Worm (Caenorhabditis elegans) whole organism, young adult: Measurements from ENCODE around the gene tric-1B.2.

Experiments used
- C06A6.2 ChIP-seq: fragments of 200-800 bp; sonication (Bioruptor generic); conservative IDR thresholded peaks from 2 replicates; pipeline ENCODE4 v1.3.6; 2022; ENCODE audit warnings: missing genetic modification characterization, missing compliant biosample characterization
- F49E8.2 ChIP-seq: sonication (generic microtip); optimal IDR thresholded peaks from 3 replicates; lab custom pipeline; 2017; ENCODE audit warnings: missing genetic modification characterization, mild to moderate bottlenecking, missing compliant biosample characterization, antibody characterized with exemption, moderate library complexity; ENCODE audit not compliant: insufficient read depth
- F57C9.4 ChIP-seq: sonication (generic microtip); optimal IDR thresholded peaks from 2 replicates; lab custom pipeline; 2017; ENCODE audit warnings: mild to moderate bottlenecking, missing genetic modification characterization, missing compliant biosample characterization
- K11D2.4 ChIP-seq: fragments of 200-800 bp; sonication (Bioruptor generic); IDR thresholded peaks from 2 replicates; pipeline ENCODE4 v1.3.6; 2022; ENCODE audit warnings: missing genetic modification reagents, missing genetic modification characterization, missing compliant biosample characterization
- Y56A3A.18 ChIP-seq: fragments of 200-800 bp; sonication (Bioruptor generic); IDR thresholded peaks from 2 replicates; pipeline ENCODE4 v1.3.6; 2022; ENCODE audit warnings: missing genetic modification reagents, missing genetic modification characterization, missing compliant biosample characterization
- Y95B8A.8 ChIP-seq: fragments of 200-800 bp; sonication (Bioruptor generic); IDR thresholded peaks from 2 replicates; pipeline ENCODE4 v1.3.6; 2022; ENCODE audit warnings: missing genetic modification reagents, missing genetic modification characterization, missing compliant biosample characterization
- akir-1 ChIP-seq: fragments of 200-800 bp; sonication (Bioruptor generic); optimal IDR thresholded peaks from 2 replicates; lab custom pipeline; 2018; ENCODE audit warnings: mild to moderate bottlenecking, missing genetic modification characterization, moderate library complexity, missing compliant biosample characterization
- atf-7 ChIP-seq: sonication (generic microtip); optimal IDR thresholded peaks from 2 replicates; lab custom pipeline; 2017; ENCODE audit warnings: mild to moderate bottlenecking, missing genetic modification characterization, missing compliant biosample characterization
- attf-6 ChIP-seq: fragments of 200-800 bp; sonication (Bioruptor generic); IDR thresholded peaks from 2 replicates; pipeline ENCODE4 v1.3.6; 2022; ENCODE audit warnings: missing genetic modification reagents, missing genetic modification characterization, missing compliant biosample characterization
- bed-2 ChIP-seq: fragments of 200-800 bp; sonication (Bioruptor generic); IDR thresholded peaks from 2 replicates; pipeline ENCODE4 v1.3.6; 2022; ENCODE audit warnings: missing genetic modification reagents, missing genetic modification characterization, missing compliant biosample characterization
- cebp-1 ChIP-seq, 2 experiments: fragments of 200-800 bp in 1 of 2; sonication (Bioruptor generic) in 1 of 2; sonication (generic microtip) in 1 of 2; IDR thresholded peaks in 1 of 2; optimal IDR thresholded peaks in 1 of 2; 2 replicates each; pipeline versions ENCODE4 v1.3.6 to Lab custom; 2017 to 2022; ENCODE audit warnings: missing compliant biosample characterization in 2 of 2, missing genetic modification characterization in 2 of 2, mild to moderate bottlenecking in 1 of 2, missing genetic modification reagents in 1 of 2, moderate library complexity in 1 of 2
- ceh-91 ChIP-seq: fragments of 200-800 bp; sonication (Bioruptor generic); IDR thresholded peaks from 2 replicates; pipeline ENCODE4 v1.3.6; 2022; ENCODE audit warnings: missing genetic modification reagents, missing genetic modification characterization, missing compliant biosample characterization
- chd-7 ChIP-seq: sonication (generic microtip); optimal IDR thresholded peaks from 2 replicates; lab custom pipeline; 2016; ENCODE audit warnings: mild to moderate bottlenecking, missing genetic modification characterization, moderate library complexity, missing compliant biosample characterization
- dpff-1 ChIP-seq: sonication (generic microtip); optimal IDR thresholded peaks from 2 replicates; lab custom pipeline; 2017; ENCODE audit warnings: mild to moderate bottlenecking, missing genetic modification characterization, missing compliant biosample characterization
- efl-1 ChIP-seq: fragments of 150-350 bp; optimal IDR thresholded peaks from 2 replicates; lab custom pipeline; 2014; ENCODE audit warnings: missing biosample characterization, missing genetic modification reagents, missing genetic modification characterization
- egrh-3 ChIP-seq: fragments of 200-800 bp; sonication (Bioruptor generic); IDR thresholded peaks from 2 replicates; pipeline ENCODE4 v1.3.6; 2022; ENCODE audit warnings: missing genetic modification reagents, missing genetic modification characterization, missing compliant biosample characterization
- fkh-3 ChIP-seq: sonication (generic microtip); optimal IDR thresholded peaks from 2 replicates; lab custom pipeline; 2016; ENCODE audit warnings: mild to moderate bottlenecking, missing genetic modification characterization, missing compliant biosample characterization
- him-1 ChIP-seq: sonication (generic microtip); optimal IDR thresholded peaks from 2 replicates; lab custom pipeline; 2016; ENCODE audit warnings: missing genotype, missing genetic modification reagents, missing genetic modification characterization, missing compliant biosample characterization
- hlh-26 ChIP-seq: fragments of 200-800 bp; sonication (Bioruptor generic); conservative IDR thresholded peaks from 2 replicates; pipeline ENCODE4 v1.3.6; 2022; ENCODE audit warnings: missing genetic modification reagents, missing genetic modification characterization, missing compliant biosample characterization
- lag-1 ChIP-seq: fragments of 200-800 bp; sonication (Bioruptor generic); IDR thresholded peaks from 2 replicates; pipeline ENCODE4 v1.3.6; 2022; ENCODE audit warnings: missing genetic modification reagents, missing genetic modification characterization, missing compliant biosample characterization
- let-607 ChIP-seq, 2 experiments: fragments of 200-800 bp in 1 of 2; sonication (Bioruptor generic) in 1 of 2; sonication (generic microtip) in 1 of 2; optimal IDR thresholded peaks; 2 replicates each; lab custom pipeline; 2016 to 2018; ENCODE audit warnings: mild to moderate bottlenecking in 2 of 2, missing compliant biosample characterization in 2 of 2, missing genetic modification characterization in 2 of 2, moderate library complexity in 2 of 2, missing genotype in 1 of 2
- lin-26 ChIP-seq: fragments of 200-800 bp; sonication (Bioruptor generic); IDR thresholded peaks from 2 replicates; pipeline ENCODE4 v1.3.6; 2022; ENCODE audit warnings: missing genetic modification reagents, missing genetic modification characterization, missing compliant biosample characterization
- madf-6 ChIP-seq: fragments of 200-800 bp; sonication (Bioruptor generic); IDR thresholded peaks from 2 replicates; pipeline ENCODE4 v1.3.6; 2022; ENCODE audit warnings: missing genetic modification reagents, missing genetic modification characterization, missing compliant biosample characterization
- nfyb-1 ChIP-seq: fragments of 200-800 bp; sonication (Bioruptor generic); IDR thresholded peaks from 2 replicates; pipeline ENCODE4 v1.3.6; 2022; ENCODE audit warnings: missing genetic modification reagents, missing genetic modification characterization, missing compliant biosample characterization
- nhr-27 ChIP-seq: fragments of 200-800 bp; sonication (Bioruptor generic); optimal IDR thresholded peaks from 2 replicates; lab custom pipeline; 2018; ENCODE audit warnings: mild to moderate bottlenecking, missing genetic modification characterization, moderate library complexity, missing compliant biosample characterization
- repo-1 ChIP-seq: sonication (generic microtip); optimal IDR thresholded peaks from 2 replicates; lab custom pipeline; 2017; ENCODE audit warnings: mild to moderate bottlenecking, missing genetic modification characterization, missing compliant biosample characterization
- snpc-4 ChIP-seq, 5 experiments: fragments of 150-350 bp in 1 of 5; sonication (generic microtip) in 4 of 5; optimal IDR thresholded peaks; 2 replicates each; lab custom pipeline; 2014 to 2018; ENCODE audit warnings: missing genetic modification characterization in 5 of 5, missing biosample characterization in 3 of 5, antibody characterized with exemption in 2 of 5, mild to moderate bottlenecking in 2 of 5, missing compliant biosample characterization in 2 of 5, missing genotype in 2 of 5, moderate library complexity in 2 of 5, missing genetic modification reagents in 1 of 5
- ztf-28 ChIP-seq: fragments of 200-800 bp; sonication (Bioruptor generic); IDR thresholded peaks from 2 replicates; pipeline ENCODE4 v1.3.6; 2022; ENCODE audit warnings: missing genetic modification reagents, missing genetic modification characterization, missing compliant biosample characterization
- ztf-3 ChIP-seq: fragments of 200-800 bp; sonication (Bioruptor generic); optimal IDR thresholded peaks from 2 replicates; lab custom pipeline; 2018; ENCODE audit warnings: mild to moderate bottlenecking, missing genetic modification characterization, missing compliant biosample characterization

tric-1B.2 gene

ce11 chrII:12242551-12242950 is 36.6 kb downstream of the tric-1B.2 start, which contains the start of gene Y57A10A.24:
TSS of gene Y57A10A.24 (plus strand) at chrII:12242946.
- TF ChIP-seq nhr-27 (tag; lab: Kevin White, UChicago) (peak; percentile 4), hlh-26 (GFP tag; lab: Robert Waterston, UW) (no peak), Y56A3A.18 (no peak), Y95B8A.8 (GFP tag; lab: Robert Waterston, UW) (no peak), egrh-3 (GFP tag; lab: Robert Waterston, UW) (peak; percentile 36; the same call in 1 of the 2 replicates), nfyb-1 (GFP tag; lab: Robert Waterston, UW) (no peak), cebp-1 (GFP tag; IDR thresholded peaks at IDR 0.05; lab: Robert Waterston, UW) (no peak), cebp-1 (tag; optimal IDR thresholded peaks at IDR 0.05; lab: Kevin White, UChicago) (no peak)

ce11 chrII:12241792-12242191 is 37.4 kb downstream of the tric-1B.2 start:
- TF ChIP-seq snpc-4 (GFP tag; optimal IDR thresholded peaks at IDR 0.05; lab: Kevin White, UChicago) = no peak
- no peak for TF ChIP-seq snpc-4 (tag; optimal IDR thresholded peaks at IDR 0.05; lab: Kevin White, UChicago)
- TF ChIP-seq nfyb-1 (GFP tag; lab: Robert Waterston, UW) = no peak
- TF ChIP-seq K11D2.4 (GFP tag; lab: Robert Waterston, UW) = no peak
- no peak for TF ChIP-seq F57C9.4 (tag; lab: Kevin White, UChicago)
- no peak for TF ChIP-seq lag-1
- TF ChIP-seq efl-1 (GFP tag; lab: Kevin White, UChicago) = no peak

- TF ChIP-seq bed-2 = no peak
- no peak for TF ChIP-seq chd-7 (tag; lab: Kevin White, UChicago)
These were observed 39.1 kb downstream of the tric-1B.2 start, which contains the start of gene txdc-12.1 for ce11 chrII:12240088-12240487. TSS of gene txdc-12.1 (plus strand) at chrII:12240388.

- no peak for TF ChIP-seq ztf-28 (GFP tag; lab: Robert Waterston, UW)
- TF ChIP-seq C06A6.2 = no peak
- no peak for TF ChIP-seq ztf-3 (GFP tag; lab: Kevin White, UChicago)
- TF ChIP-seq atf-7 (tag; lab: Kevin White, UChicago) = no peak
- TF ChIP-seq ceh-91 (GFP tag; lab: Robert Waterston, UW) = no peak
- TF ChIP-seq akir-1 (GFP tag; lab: Kevin White, UChicago) = no peak
- no peak for TF ChIP-seq attf-6 (GFP tag; lab: Robert Waterston, UW)
- no peak for TF ChIP-seq madf-6 (GFP tag; lab: Robert Waterston, UW)
- TF ChIP-seq snpc-4 (GFP tag; optimal IDR thresholded peaks at IDR 0.05; lab: Kevin White, UChicago) = no peak
- TF ChIP-seq snpc-4 (tag; optimal IDR thresholded peaks at IDR 0.05; lab: Kevin White, UChicago) = no peak
These were observed 39.7 kb downstream of the tric-1B.2 start for ce11 chrII:12239449-12239848.

ce11 chrII:12237555-12237954 is 41.6 kb downstream of the tric-1B.2 start:
- TF ChIP-seq let-607 (tag; optimal IDR thresholded peaks at IDR 0.05; lab: Kevin White, UChicago) = peak in 1 of 2 experiments; percentile 78
- no peak for TF ChIP-seq him-1 (tag; lab: Kevin White, UChicago)

- TF ChIP-seq repo-1 (tag; lab: Kevin White, UChicago) = no peak
- no peak for TF ChIP-seq fkh-3 (tag; lab: Kevin White, UChicago)
- no peak for TF ChIP-seq dpff-1 (tag; lab: Kevin White, UChicago)
- TF ChIP-seq lin-26 (GFP tag; lab: Robert Waterston, UW) = no peak
- no peak for TF ChIP-seq F49E8.2
- TF ChIP-seq hlh-26 (GFP tag; lab: Robert Waterston, UW) = no peak
These were observed 51.2 kb downstream of the tric-1B.2 start, which contains the start of gene sinh-1 for ce11 chrII:12228005-12228404. TSS of gene sinh-1 (plus strand) at chrII:12228305.
